Fruit fly (Drosophila melanogaster) whole organism, adult: Measurements from ENCODE around the gene CG4404.

Source experiments
- CG1620 ChIP-seq: fragments of 200-800 bp; sonication (Bioruptor generic); optimal IDR thresholded peaks from 2 replicates; lab custom pipeline; 2016; ENCODE audit warnings: missing biosample characterization, missing genetic modification characterization
- CG5204 ChIP-seq: fragments of 200-800 bp; sonication (Bioruptor generic); optimal IDR thresholded peaks from 2 replicates; lab custom pipeline; 2016; ENCODE audit warnings: missing biosample characterization, missing genetic modification characterization
- CG7045 ChIP-seq: fragments of 200-800 bp; sonication (Bioruptor generic); optimal IDR thresholded peaks from 2 replicates; lab custom pipeline; 2017; ENCODE audit warnings: missing biosample characterization, mild to moderate bottlenecking, missing genetic modification characterization
- Clk ChIP-seq: fragments of 200-800 bp; sonication (Bioruptor generic); optimal IDR thresholded peaks from 2 replicates; lab custom pipeline; 2017; ENCODE audit warnings: missing biosample characterization, missing genetic modification characterization
- Mnt ChIP-seq: fragments of 200-800 bp; sonication (Bioruptor generic); optimal IDR thresholded peaks from 2 replicates; lab custom pipeline; 2016; ENCODE audit warnings: missing biosample characterization, mild to moderate bottlenecking, missing genetic modification characterization
- toe ChIP-seq: fragments of 200-800 bp; sonication (Bioruptor generic); optimal IDR thresholded peaks from 2 replicates; lab custom pipeline; 2016; ENCODE audit warnings: missing biosample characterization, missing genetic modification characterization

DNA sequence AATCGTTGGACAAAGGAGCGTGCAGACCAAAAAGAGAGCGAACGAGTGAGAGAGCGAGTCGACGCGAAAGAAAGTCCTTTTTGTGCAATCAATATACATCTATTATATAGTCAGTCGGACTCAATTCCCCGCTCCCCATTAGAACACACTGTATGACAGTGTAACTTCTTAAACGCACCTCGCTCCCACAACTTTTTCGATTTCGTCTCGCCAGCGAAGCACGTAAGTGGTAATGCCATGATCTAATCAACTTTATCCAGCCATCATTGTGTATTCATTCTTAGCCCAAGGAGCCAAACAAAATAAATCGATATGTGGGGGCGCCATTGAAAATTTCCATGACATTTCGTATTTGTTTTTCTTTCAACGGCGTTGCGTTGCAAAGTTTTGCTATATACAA is 33.2 kb upstream of the CG4404 start:
- TF ChIP-seq Mnt (no peak), CG5204 (no peak), CG7045 (GFP tag; lab: Kevin White, UChicago) (no peak), toe (GFP tag; lab: Kevin White, UChicago) (no peak), CG1620 (no peak), Clk (GFP tag; lab: Kevin White, UChicago) (no peak)
